Worm (Caenorhabditis elegans) whole organism, L1 larva: ENCODE results near the gene F08G2.8.

Experiments used
- blmp-1 ChIP-seq: fragments of 150-350 bp; optimal IDR thresholded peaks from 2 replicates; lab custom pipeline; 2014; ENCODE audit warnings: missing biosample characterization, missing genetic modification characterization
- ceh-88 ChIP-seq: fragments of 200-800 bp; sonication (Bioruptor generic); IDR thresholded peaks from 2 replicates; pipeline ENCODE4 v1.3.6; 2022; ENCODE audit warnings: missing genetic modification characterization, missing compliant biosample characterization
- ces-1 ChIP-seq: fragments of 150-350 bp; optimal IDR thresholded peaks from 2 replicates; lab custom pipeline; 2014; ENCODE audit warnings: missing biosample characterization, missing genetic modification reagents, missing genetic modification characterization
- efl-1 ChIP-seq, 4 experiments: fragments of 150-350 bp; optimal IDR thresholded peaks in 3 of 4; peaks in 1 of 4; 1 replicate in 1 of 4; 2 replicates in 3 of 4; lab custom pipeline; 2014; ENCODE audit warnings: missing biosample characterization in 2 of 4, missing genetic modification characterization in 2 of 4, missing genetic modification reagents in 2 of 4
- egl-27 ChIP-seq, 2 experiments: fragments of 150-350 bp in 1 of 2; sonication (generic microtip); optimal IDR thresholded peaks; 3 replicates each; lab custom pipeline; 2017 to 2018; ENCODE audit warnings: missing biosample characterization in 2 of 2, missing genetic modification characterization in 2 of 2, missing genetic modification reagents in 2 of 2
- fkh-10 ChIP-seq: sonication (generic microtip); optimal IDR thresholded peaks from 2 replicates; lab custom pipeline; 2017; ENCODE audit warnings: missing biosample characterization, missing genetic modification reagents, missing genetic modification characterization
- lin-13 ChIP-seq: fragments of 150-350 bp; optimal IDR thresholded peaks from 2 replicates; lab custom pipeline; 2014; ENCODE audit warnings: missing biosample characterization, missing genetic modification reagents, missing genetic modification characterization
- lin-39 ChIP-seq: fragments of 150-350 bp; optimal IDR thresholded peaks from 2 replicates; lab custom pipeline; 2014; ENCODE audit warnings: missing biosample characterization, missing genetic modification reagents, missing genetic modification characterization
- lir-3 ChIP-seq: sonication (generic microtip); optimal IDR thresholded peaks from 2 replicates; lab custom pipeline; 2016; ENCODE audit warnings: mild to moderate bottlenecking, missing genetic modification characterization, moderate library complexity, missing compliant biosample characterization; ENCODE audit not compliant: poor library complexity
- mep-1 ChIP-seq: fragments of 150-350 bp; optimal IDR thresholded peaks from 2 replicates; lab custom pipeline; 2014; ENCODE audit warnings: missing biosample characterization, missing genetic modification characterization
- nhr-237 ChIP-seq: fragments of 150-350 bp; optimal IDR thresholded peaks from 2 replicates; lab custom pipeline; 2014; ENCODE audit warnings: missing biosample characterization, missing genetic modification characterization
- unc-86 ChIP-seq: sonication (generic microtip); optimal IDR thresholded peaks from 2 replicates; lab custom pipeline; 2016; ENCODE audit warnings: missing genetic modification characterization, missing compliant biosample characterization

- TF ChIP-seq fkh-10 (no peak), lir-3 (no peak), blmp-1 (tag; lab: Kevin White, UChicago) (no peak), efl-1 (optimal IDR thresholded peaks at IDR 0.05; lab: Kevin White, UChicago) (no peak), efl-1 (GFP tag; optimal IDR thresholded peaks at IDR 0.05 in 1 of 2; lab: Kevin White, UChicago) (no peak), ces-1 (GFP tag; lab: Kevin White, UChicago) (no peak), mep-1 (tag; lab: Kevin White, UChicago) (no peak), egl-27 (tag; optimal IDR thresholded peaks at IDR 0.05; lab: Kevin White, UChicago) (no peak), nhr-237 (no peak), lin-13 (GFP tag; lab: Kevin White, UChicago) (no peak), ceh-88 (GFP tag; lab: Robert Waterston, UW) (no peak), lin-39 (no peak), unc-86 (tag; lab: Kevin White, UChicago) (no peak)
Measured at ce11 chrII:13886431-13886830, 34.3 kb downstream of the F08G2.8 start.
